Worm (Caenorhabditis elegans) whole organism, midembryonic: ENCODE measurements around the gene max-2.

Source experiments
- T22C8.4 ChIP-seq: fragments of 200-800 bp; sonication (Bioruptor generic); IDR thresholded peaks from 2 replicates; pipeline ENCODE4 v1.3.6; 2022; ENCODE audit warnings: missing genetic modification characterization, missing compliant biosample characterization
- cog-1 ChIP-seq: sonication (generic microtip); optimal IDR thresholded peaks from 2 replicates; lab custom pipeline; 2016; ENCODE audit warnings: missing genetic modification characterization, missing compliant biosample characterization
- flt-1 ChIP-seq: fragments of 200-800 bp; sonication (Bioruptor generic); IDR thresholded peaks from 2 replicates; pipeline ENCODE4 v1.3.6; 2022; ENCODE audit warnings: missing genetic modification characterization, missing compliant biosample characterization
- klf-2 ChIP-seq: fragments of 200-800 bp; sonication (Bioruptor generic); conservative IDR thresholded peaks from 2 replicates; pipeline ENCODE4 v1.3.6; 2022; ENCODE audit warnings: missing genetic modification reagents, missing genetic modification characterization, missing compliant biosample characterization
- ref-1 ChIP-seq: fragments of 200-800 bp; sonication (Bioruptor generic); conservative IDR thresholded peaks from 2 replicates; pipeline ENCODE4 v1.3.6; 2022; ENCODE audit warnings: missing genetic modification reagents, missing genetic modification characterization, missing compliant biosample characterization
- tab-1 ChIP-seq: fragments of 200-800 bp; sonication (Bioruptor generic); IDR thresholded peaks from 2 replicates; pipeline ENCODE4 v1.3.6; 2022; ENCODE audit warnings: missing genetic modification characterization, missing compliant biosample characterization

ce11 chrII:12965138-12965537, 60.5 kb downstream of the max-2 start:
- no peak for TF ChIP-seq flt-1 (GFP tag; lab: Robert Waterston, UW)
- no peak for TF ChIP-seq tab-1 (GFP tag; lab: Robert Waterston, UW)
- no peak for TF ChIP-seq klf-2 (GFP tag; lab: Robert Waterston, UW)
- TF ChIP-seq T22C8.4 (GFP tag; lab: Robert Waterston, UW) = no peak
- TF ChIP-seq cog-1 (tag; lab: Kevin White, UChicago) = no peak
- no peak for TF ChIP-seq ref-1 (GFP tag; lab: Robert Waterston, UW)
